Worm (Caenorhabditis elegans) whole organism, late embryonic: ENCODE measurements around the gene ttr-28.
"Not testable (repeated sequence)": the region's sequence is repeated elsewhere in the genome, so short reads cannot be mapped to it uniquely, and the experiment has no call there.

Experiments used
- C38D4.7 ChIP-seq: fragments of 200-800 bp; sonication (Bioruptor generic); optimal IDR thresholded peaks from 2 replicates; lab custom pipeline; 2018; ENCODE audit warnings: mild to moderate bottlenecking, missing genetic modification characterization, moderate library complexity, missing compliant biosample characterization
- F13H6.1 ChIP-seq: sonication (generic microtip); optimal IDR thresholded peaks from 2 replicates; lab custom pipeline; 2016; ENCODE audit warnings: missing genetic modification characterization, missing compliant biosample characterization
- T23F11.4 ChIP-seq: fragments of 200-800 bp; sonication (Bioruptor generic); optimal IDR thresholded peaks from 2 replicates; lab custom pipeline; 2018; ENCODE audit warnings: mild to moderate bottlenecking, missing genetic modification characterization, missing compliant biosample characterization
- Y22D7AL.16 ChIP-seq: sonication (generic microtip); optimal IDR thresholded peaks from 2 replicates; lab custom pipeline; 2016; ENCODE audit warnings: missing genetic modification characterization, missing compliant biosample characterization
- ahr-1 ChIP-seq: sonication (generic microtip); optimal IDR thresholded peaks from 2 replicates; lab custom pipeline; 2016; ENCODE audit warnings: missing genetic modification characterization, missing compliant biosample characterization
- ama-1 ChIP-seq: fragments of 150-350 bp; optimal IDR thresholded peaks from 2 replicates; lab custom pipeline; 2014
- ceh-19 ChIP-seq: fragments of 200-800 bp; sonication (Bioruptor generic); optimal IDR thresholded peaks from 2 replicates; lab custom pipeline; 2018; ENCODE audit warnings: mild to moderate bottlenecking, missing genetic modification characterization, missing compliant biosample characterization
- ceh-30 ChIP-seq: fragments of 150-350 bp; optimal IDR thresholded peaks from 2 replicates; lab custom pipeline; 2014; ENCODE audit warnings: missing biosample characterization, missing genetic modification characterization
- ceh-34 ChIP-seq: sonication (generic microtip); optimal IDR thresholded peaks from 2 replicates; lab custom pipeline; 2016; ENCODE audit warnings: mild to moderate bottlenecking, missing genetic modification characterization, missing compliant biosample characterization
- ceh-9 ChIP-seq: sonication (generic microtip); optimal IDR thresholded peaks from 2 replicates; lab custom pipeline; 2016; ENCODE audit warnings: mild to moderate bottlenecking, missing genetic modification characterization, inconsistent platforms, missing compliant biosample characterization
- dmd-4 ChIP-seq: sonication (generic microtip); optimal IDR thresholded peaks from 2 replicates; lab custom pipeline; 2016; ENCODE audit warnings: borderline replicate concordance, missing genetic modification characterization, missing compliant biosample characterization
- elt-2 ChIP-seq: sonication (generic microtip); optimal IDR thresholded peaks from 2 replicates; lab custom pipeline; 2016; ENCODE audit warnings: missing genetic modification reagents, missing genetic modification characterization, missing compliant biosample characterization
- eyg-1 ChIP-seq: sonication (generic microtip); optimal IDR thresholded peaks from 2 replicates; lab custom pipeline; 2016; ENCODE audit warnings: missing genotype, missing genetic modification characterization, missing compliant biosample characterization
- fax-1 ChIP-seq: sonication (generic microtip); optimal IDR thresholded peaks from 2 replicates; lab custom pipeline; 2016; ENCODE audit warnings: missing genotype, missing genetic modification characterization, missing compliant biosample characterization
- fkh-10 ChIP-seq: fragments of 150-350 bp; optimal IDR thresholded peaks from 2 replicates; lab custom pipeline; 2014; ENCODE audit warnings: missing biosample characterization, missing genetic modification reagents, missing genetic modification characterization
- hlh-13 ChIP-seq: fragments of 200-800 bp; sonication (Bioruptor generic); optimal IDR thresholded peaks from 2 replicates; lab custom pipeline; 2018; ENCODE audit warnings: mild to moderate bottlenecking, missing genetic modification characterization, missing compliant biosample characterization
- hlh-15 ChIP-seq: sonication (generic microtip); optimal IDR thresholded peaks from 2 replicates; lab custom pipeline; 2016; ENCODE audit warnings: missing genetic modification characterization, missing compliant biosample characterization
- lim-6 ChIP-seq: sonication (generic microtip); optimal IDR thresholded peaks from 2 replicates; lab custom pipeline; 2016; ENCODE audit warnings: missing genetic modification characterization, missing compliant biosample characterization
- lin-11 ChIP-seq: fragments of 200-800 bp; sonication (Bioruptor generic); optimal IDR thresholded peaks from 2 replicates; lab custom pipeline; 2018; ENCODE audit warnings: mild to moderate bottlenecking, missing genetic modification characterization, missing compliant biosample characterization
- madf-2 ChIP-seq: sonication (generic microtip); optimal IDR thresholded peaks from 2 replicates; lab custom pipeline; 2017; ENCODE audit warnings: missing genetic modification characterization, missing compliant biosample characterization
- mec-3 ChIP-seq: sonication (generic microtip); optimal IDR thresholded peaks from 2 replicates; lab custom pipeline; 2016; ENCODE audit warnings: borderline replicate concordance, missing genetic modification characterization, missing compliant biosample characterization
- nhr-232 ChIP-seq: sonication (generic microtip); optimal IDR thresholded peaks from 2 replicates; lab custom pipeline; 2016; ENCODE audit warnings: missing genetic modification characterization, missing compliant biosample characterization
- npax-4 ChIP-seq: sonication (generic microtip); optimal IDR thresholded peaks from 2 replicates; lab custom pipeline; 2016; ENCODE audit warnings: missing genetic modification characterization, missing compliant biosample characterization
- odd-2 ChIP-seq: sonication (generic microtip); optimal IDR thresholded peaks from 2 replicates; lab custom pipeline; 2017; ENCODE audit warnings: antibody characterized with exemption, mild to moderate bottlenecking, missing genetic modification characterization, missing compliant biosample characterization
- pag-3 ChIP-seq: sonication (generic microtip); optimal IDR thresholded peaks from 2 replicates; lab custom pipeline; 2016; ENCODE audit warnings: missing compliant biosample characterization, missing genetic modification characterization, borderline replicate concordance
- pax-1 ChIP-seq: fragments of 150-350 bp; optimal IDR thresholded peaks from 2 replicates; lab custom pipeline; 2014; ENCODE audit warnings: missing biosample characterization, missing genetic modification characterization
- pha-4 ChIP-seq: fragments of 150-350 bp; optimal IDR thresholded peaks from 2 replicates; lab custom pipeline; 2018; ENCODE audit warnings: missing biosample characterization, missing genetic modification reagents, missing genetic modification characterization
- pqm-1 ChIP-seq: sonication (generic microtip); optimal IDR thresholded peaks from 2 replicates; lab custom pipeline; 2016; ENCODE audit warnings: missing genetic modification characterization, missing compliant biosample characterization
- pros-1 ChIP-seq: fragments of 150-350 bp; optimal IDR thresholded peaks from 2 replicates; lab custom pipeline; 2014; ENCODE audit warnings: missing biosample characterization, missing genetic modification reagents, missing genetic modification characterization
- ref-2 ChIP-seq: sonication (generic microtip); optimal IDR thresholded peaks from 2 replicates; lab custom pipeline; 2016; ENCODE audit warnings: missing genetic modification characterization, missing compliant biosample characterization
- rnt-1 ChIP-seq: sonication (generic microtip); optimal IDR thresholded peaks from 2 replicates; lab custom pipeline; 2016; ENCODE audit warnings: missing genetic modification characterization, missing compliant biosample characterization
- sox-2 ChIP-seq: fragments of 200-800 bp; sonication (Bioruptor generic); IDR thresholded peaks from 2 replicates; pipeline ENCODE4 v1.3.6; 2022; ENCODE audit warnings: missing genetic modification reagents, missing genetic modification characterization, missing compliant biosample characterization
- syd-9 ChIP-seq: sonication (generic microtip); optimal IDR thresholded peaks from 2 replicates; lab custom pipeline; 2016; ENCODE audit warnings: mild to moderate bottlenecking, missing genetic modification characterization, moderate library complexity, missing compliant biosample characterization
- tbx-2 ChIP-seq: sonication (generic microtip); optimal IDR thresholded peaks from 2 replicates; lab custom pipeline; 2016; ENCODE audit warnings: missing genetic modification characterization, missing compliant biosample characterization
- unc-55 ChIP-seq: sonication (generic microtip); optimal IDR thresholded peaks from 2 replicates; lab custom pipeline; 2017; ENCODE audit warnings: missing biosample characterization, missing genetic modification reagents, missing genetic modification characterization
- unc-86 ChIP-seq: sonication (generic microtip); optimal IDR thresholded peaks from 2 replicates; lab custom pipeline; 2016; ENCODE audit warnings: missing genetic modification characterization, missing compliant biosample characterization
- zip-5 ChIP-seq: sonication (generic microtip); optimal IDR thresholded peaks from 2 replicates; lab custom pipeline; 2016; ENCODE audit warnings: missing genetic modification characterization, missing compliant biosample characterization

ttr-28 gene

ce11 chrV:12869948-12870347, 35.0 kb downstream of the ttr-28 start, which contains the start of gene T07F10.3 (continued):
- TF ChIP-seq rnt-1 (tag; lab: Kevin White, UChicago): peak; percentile 81
- peak; percentile 86 for TF ChIP-seq lim-6
- TF ChIP-seq mec-3 (tag; lab: Kevin White, UChicago): peak; percentile 94
- TF ChIP-seq tbx-2 (tag; lab: Kevin White, UChicago): peak; percentile 97
- peak; percentile 63 for TF ChIP-seq elt-2 (tag; lab: Kevin White, UChicago)
- no peak for TF ChIP-seq C38D4.7 (GFP tag; lab: Kevin White, UChicago)
- TF ChIP-seq ceh-30: no peak
- no peak for TF ChIP-seq dmd-4 (tag; lab: Kevin White, UChicago)
- peak; percentile 35 for TF ChIP-seq Y22D7AL.16 (tag; lab: Kevin White, UChicago)
- TF ChIP-seq fax-1 (tag; lab: Kevin White, UChicago): peak; percentile 84
- peak; percentile 66 for TF ChIP-seq ahr-1 (tag; lab: Kevin White, UChicago)
- TF ChIP-seq ceh-19 (GFP tag; lab: Kevin White, UChicago): no peak
- peak; percentile 74 for TF ChIP-seq pqm-1
- TF ChIP-seq hlh-13 (GFP tag; lab: Kevin White, UChicago): peak; percentile 15
- TF ChIP-seq syd-9 (tag; lab: Kevin White, UChicago): no peak
- TF ChIP-seq ceh-34 (tag; lab: Kevin White, UChicago): peak; percentile 62
- TF ChIP-seq hlh-15 (tag; lab: Kevin White, UChicago): peak; percentile 35
- peak; percentile 54 for TF ChIP-seq madf-2 (tag; lab: Kevin White, UChicago)
- TF ChIP-seq pha-4 (tag; lab: Kevin White, UChicago): no peak
- TF ChIP-seq fkh-10 (GFP tag; lab: Kevin White, UChicago): no peak
- no peak for TF ChIP-seq pag-3 (tag; lab: Kevin White, UChicago)
- peak; percentile 96 for TF ChIP-seq ref-2 (tag; lab: Kevin White, UChicago)
- peak; percentile 66 for TF ChIP-seq unc-86
- no peak for TF ChIP-seq pax-1 (tag; lab: Kevin White, UChicago)
- TF ChIP-seq F13H6.1 (tag; lab: Kevin White, UChicago): peak; percentile 86
- TF ChIP-seq ama-1: no peak
- TF ChIP-seq T23F11.4 (GFP tag; lab: Kevin White, UChicago): no peak
- peak; percentile 92 for TF ChIP-seq zip-5 (tag; lab: Kevin White, UChicago)
- no peak for TF ChIP-seq unc-55 (GFP tag; lab: Kevin White, UChicago)
- no peak for TF ChIP-seq pros-1 (tag; lab: Kevin White, UChicago)
- TF ChIP-seq sox-2 (GFP tag; lab: Robert Waterston, UW): no peak
- no peak for TF ChIP-seq nhr-232 (tag; lab: Kevin White, UChicago)
- TF ChIP-seq odd-2: no peak
- TF ChIP-seq npax-4 (tag; lab: Kevin White, UChicago): no peak

ce11 chrV:12867997-12868396, 37.0 kb downstream of the ttr-28 start, which contains the start of gene nspg-1:
TSS of gene nspg-1 (minus strand) at chrV:12868097.
- TF ChIP-seq hlh-13 (GFP tag; lab: Kevin White, UChicago): no peak
- TF ChIP-seq madf-2 (tag; lab: Kevin White, UChicago): no peak
- TF ChIP-seq, all 69 proteins: peak for 0

- not testable (repeated sequence) for TF ChIP-seq rnt-1 (tag; lab: Kevin White, UChicago); odd-2; C38D4.7 (GFP tag; lab: Kevin White, UChicago)
These were observed 39.4 kb downstream of the ttr-28 start, which contains the start of gene T07F10.5 for ce11 chrV:12865615-12866014. TSS of gene T07F10.5 (plus strand) at chrV:12865915.

- TF ChIP-seq ceh-9 (tag; lab: Kevin White, UChicago): no peak
- no peak for TF ChIP-seq C38D4.7 (GFP tag; lab: Kevin White, UChicago)
- TF ChIP-seq eyg-1: no peak
- TF ChIP-seq lin-11 (tag; lab: Kevin White, UChicago): no peak
These were observed 45.8 kb downstream of the ttr-28 start, which contains the start of gene anp-1 for ce11 chrV:12859144-12859543. TSS of gene anp-1 (plus strand) at chrV:12859444.
